Worm (Caenorhabditis elegans): Measurements from ENCODE around the gene srz-42.

DNA sequence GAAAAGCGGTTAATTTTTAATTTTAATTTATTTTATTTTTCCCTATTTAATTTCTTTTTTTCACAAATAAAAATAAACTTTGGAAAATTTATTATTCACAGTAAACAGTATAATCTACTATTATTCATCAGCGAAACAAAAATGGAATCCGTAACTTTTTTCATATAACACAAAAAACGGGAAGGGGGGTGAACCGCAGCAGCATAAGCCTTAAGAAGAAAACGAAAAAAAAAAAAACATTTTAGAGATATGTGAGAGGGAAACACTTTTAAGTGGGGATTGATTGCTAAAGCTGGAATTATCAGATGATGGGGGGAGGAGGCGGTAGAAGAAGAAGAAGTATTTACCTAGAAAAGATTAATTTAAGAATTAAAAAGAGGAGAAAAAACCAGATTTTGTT, 21.5 kb upstream of the srz-42 start:
- no peak for TF ChIP-seq crh-2 (tag; optimal IDR thresholded peaks at IDR 0.05)
- no peak for TF ChIP-seq lin-13 (GFP tag; optimal IDR thresholded peaks at IDR 0.05)
- TF ChIP-seq C34F6.9 (tag; optimal IDR thresholded peaks at IDR 0.05) = no peak
- no peak for TF ChIP-seq sma-9 (GFP tag; optimal IDR thresholded peaks at IDR 0.05)
- no peak for TF ChIP-seq sma-9 (tag; optimal IDR thresholded peaks at IDR 0.05)
- no peak for TF ChIP-seq ama-1 (optimal IDR thresholded peaks at IDR 0.05)
- TF ChIP-seq Y55F3AM.14 (GFP tag; optimal IDR thresholded peaks at IDR 0.05) = no peak
- no peak for TF ChIP-seq nhr-10 (tag; optimal IDR thresholded peaks at IDR 0.05)
- TF ChIP-seq skn-1 (tag; optimal IDR thresholded peaks at IDR 0.05) = no peak
- no peak for TF ChIP-seq snpc-4 (tag; optimal IDR thresholded peaks at IDR 0.05)
- no peak for TF ChIP-seq ztf-4 (tag; optimal IDR thresholded peaks at IDR 0.05)
- TF ChIP-seq nhr-12 (tag; optimal IDR thresholded peaks at IDR 0.05) = no peak
